Worm (Caenorhabditis elegans): ENCODE measurements around the gene srw-33.

Gene srw-33

DNA sequence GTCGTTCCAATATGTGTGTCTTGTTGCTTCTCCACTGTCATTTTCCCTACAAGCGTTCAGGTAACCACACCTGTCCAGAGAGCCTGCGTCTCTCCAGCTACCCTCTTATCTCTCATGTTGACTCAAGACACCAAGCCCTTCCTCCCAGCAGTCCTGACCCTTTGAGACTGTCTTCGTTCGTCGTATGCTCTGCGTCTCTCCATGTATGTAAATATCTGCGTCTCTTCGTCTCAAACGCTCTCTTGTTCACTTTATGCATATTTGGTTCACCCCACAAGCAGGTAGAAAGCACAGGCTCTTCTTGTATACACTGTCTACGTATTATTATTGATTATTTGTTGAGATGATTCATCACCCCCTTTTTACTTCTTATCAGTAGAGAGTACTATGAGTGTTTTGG, 46.4 kb upstream of the srw-33 start (continued):
- TF ChIP-seq dmd-4 (tag; optimal IDR thresholded peaks at IDR 0.05; ENCODE audit: borderline replicate concordance) (no peak), ahr-1 (tag; optimal IDR thresholded peaks at IDR 0.05) (no peak), elt-2 (tag; optimal IDR thresholded peaks at IDR 0.05) (peak; percentile 77), ets-4 (tag; optimal IDR thresholded peaks at IDR 0.05) (peak; percentile 15), fax-1 (tag; optimal IDR thresholded peaks at IDR 0.05) (no peak), C08G9.2 (tag; optimal IDR thresholded peaks at IDR 0.05) (no peak), elt-4 (tag; optimal IDR thresholded peaks at IDR 0.05) (no peak), ceh-9 (tag; optimal IDR thresholded peaks at IDR 0.05) (no peak), F13H6.1 (tag; optimal IDR thresholded peaks at IDR 0.05) (no peak)

DNA sequence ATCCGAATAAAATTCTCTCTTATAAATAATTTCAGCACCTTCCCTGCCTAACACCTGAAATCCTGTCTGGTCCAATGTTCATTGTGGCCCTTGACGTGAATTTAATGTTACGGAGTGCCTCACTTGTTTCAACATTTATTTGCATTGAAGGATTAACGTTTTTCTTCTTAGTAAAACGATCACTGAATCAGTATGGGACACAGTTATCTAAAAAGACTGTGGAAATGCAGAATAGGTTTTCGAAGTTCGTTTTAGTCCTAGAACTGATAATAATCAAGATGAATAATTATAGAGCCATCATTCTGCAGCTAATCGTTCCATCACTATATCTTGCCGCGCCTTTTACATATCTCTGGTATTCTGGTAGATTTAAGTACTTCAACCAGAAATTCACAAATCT, 43.8 kb upstream of the srw-33 start, which contains the start of gene srh-219:
srh-219 (plus strand) TSS at position 301 of the 400 bp plus-strand sequence.
- TF ChIP-seq pqm-1 (tag; optimal IDR thresholded peaks at IDR 0.05) (no peak), hlh-8 (tag; optimal IDR thresholded peaks at IDR 0.05) (no peak), sox-4 (tag; optimal IDR thresholded peaks at IDR 0.05) (no peak), sdc-2 (tag; optimal IDR thresholded peaks at IDR 0.05) (no peak), tbx-7 (tag; optimal IDR thresholded peaks at IDR 0.05) (no peak), T23F11.4 (GFP tag; optimal IDR thresholded peaks at IDR 0.05) (no peak), dve-1 (tag; optimal IDR thresholded peaks at IDR 0.05) (no peak), ceh-14 (tag; optimal IDR thresholded peaks at IDR 0.05) (no peak), hlh-6 (tag; optimal IDR thresholded peaks at IDR 0.05) (no peak), ets-4 (tag; optimal IDR thresholded peaks at IDR 0.05) (no peak), unc-3 (GFP tag; conservative IDR thresholded peaks at IDR 0.05) (no peak), unc-3 (tag; optimal IDR thresholded peaks at IDR 0.05) (no peak), fax-1 (tag; optimal IDR thresholded peaks at IDR 0.05) (no peak), lin-11 (tag; optimal IDR thresholded peaks at IDR 0.05) (no peak), F13H6.1 (tag; optimal IDR thresholded peaks at IDR 0.05) (no peak), ama-1 (optimal IDR thresholded peaks at IDR 0.05) (no peak), ceh-22 (tag; optimal IDR thresholded peaks at IDR 0.05) (no peak)

DNA sequence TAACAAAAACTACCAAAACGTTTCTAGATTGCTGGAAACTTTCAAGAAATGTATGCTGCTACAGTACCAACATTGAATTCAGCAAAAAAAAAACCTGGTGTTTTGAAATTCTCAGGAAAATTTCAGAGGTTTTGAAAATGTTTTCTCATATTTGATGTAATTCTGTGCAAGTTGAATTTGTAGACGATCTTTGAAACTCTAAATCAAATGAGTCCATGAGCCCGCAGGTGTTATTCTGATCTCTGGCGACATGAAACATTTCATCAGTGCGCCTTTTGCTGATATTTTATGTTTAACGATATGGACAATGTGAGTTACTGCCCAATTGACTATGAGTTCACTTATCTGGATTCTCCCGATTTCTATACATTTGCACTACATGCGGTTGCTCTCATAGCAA, 42.4 kb upstream of the srw-33 start, which contains the start of gene srh-218:
srh-218 (plus strand) TSS at position 301 of the 400 bp plus-strand sequence.
- TF ChIP-seq ets-4 (tag; optimal IDR thresholded peaks at IDR 0.05) (no peak), hlh-8 (tag; optimal IDR thresholded peaks at IDR 0.05) (no peak)

DNA sequence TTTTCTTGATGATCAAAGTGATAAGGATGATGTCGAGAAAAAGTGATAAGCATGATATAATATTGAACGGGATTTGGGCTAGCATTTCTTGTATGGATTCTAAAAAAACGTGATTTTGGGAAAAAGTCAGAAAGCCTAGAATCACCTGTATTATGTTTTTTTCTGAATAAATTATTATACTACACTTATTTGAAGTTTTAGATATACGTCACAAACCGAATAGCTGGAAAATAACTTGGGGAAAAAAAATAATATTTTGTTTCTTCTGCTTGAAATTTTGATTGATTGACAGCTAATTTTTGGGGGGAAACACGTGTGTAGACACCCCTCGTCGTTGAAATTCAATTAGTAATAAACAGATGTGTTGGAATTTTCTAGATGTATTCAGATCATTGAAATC, 41.2 kb upstream of the srw-33 start, which contains the start of gene str-264:
str-264 (minus strand) TSS at position 101 of the 400 bp plus-strand sequence.
- TF ChIP-seq hlh-6 (tag; optimal IDR thresholded peaks at IDR 0.05) (no peak), ceh-22 (tag; optimal IDR thresholded peaks at IDR 0.05) (no peak), C08G9.2 (tag; optimal IDR thresholded peaks at IDR 0.05) (no peak), ceh-30 (tag; optimal IDR thresholded peaks at IDR 0.05) (no peak), hlh-13 (GFP tag; optimal IDR thresholded peaks at IDR 0.05) (no peak), ceh-18 (tag; optimal IDR thresholded peaks at IDR 0.05) (no peak), unc-86 (tag; optimal IDR thresholded peaks at IDR 0.05) (no peak), ttx-3 (tag; optimal IDR thresholded peaks at IDR 0.05) (no peak), sox-4 (tag; optimal IDR thresholded peaks at IDR 0.05) (no peak), unc-55 (GFP tag; optimal IDR thresholded peaks at IDR 0.05) (no peak), nhr-232 (tag; optimal IDR thresholded peaks at IDR 0.05) (no peak), fkh-6 (tag; optimal IDR thresholded peaks at IDR 0.05) (no peak), fkh-10 (GFP tag; optimal IDR thresholded peaks at IDR 0.05) (no peak), pax-1 (tag; optimal IDR thresholded peaks at IDR 0.05) (no peak), ceh-31 (tag; optimal IDR thresholded peaks at IDR 0.05) (no peak), pqm-1 (tag; optimal IDR thresholded peaks at IDR 0.05) (no peak), odd-2 (tag; optimal IDR thresholded peaks at IDR 0.05) (no peak)

DNA sequence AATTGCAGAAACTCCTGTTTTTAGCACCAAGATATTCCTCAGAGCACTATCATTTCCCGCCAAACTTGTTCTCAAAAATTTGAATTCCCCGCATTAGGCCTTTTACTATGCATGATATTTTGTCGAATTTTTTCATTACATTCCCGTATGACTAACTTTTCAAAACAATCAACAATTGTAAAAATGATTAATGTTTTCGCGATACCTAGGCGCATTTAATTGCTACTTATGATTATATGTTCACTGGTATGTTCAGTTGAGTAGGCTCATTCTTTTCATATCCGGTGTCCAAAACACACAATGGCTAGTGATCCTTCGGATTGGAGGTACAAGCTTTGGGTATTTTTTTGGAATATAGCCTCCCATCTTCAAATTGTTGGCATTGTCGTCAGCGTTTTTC, 36.4 kb upstream of the srw-33 start, which contains the start of gene srw-21:
srw-21 (plus strand) TSS at position 301 of the 400 bp plus-strand sequence.
- no peak for TF ChIP-seq pros-1 (tag; optimal IDR thresholded peaks at IDR 0.05)
- no peak for TF ChIP-seq ceh-24 (tag; optimal IDR thresholded peaks at IDR 0.05)
- no peak for TF ChIP-seq pag-3 (tag; optimal IDR thresholded peaks at IDR 0.05; ENCODE audit: borderline replicate concordance)
- no peak for TF ChIP-seq zip-5 (tag; optimal IDR thresholded peaks at IDR 0.05)
- no peak for TF ChIP-seq ceh-18 (tag; optimal IDR thresholded peaks at IDR 0.05)
- TF ChIP-seq ahr-1 (tag; optimal IDR thresholded peaks at IDR 0.05), result no peak
- no peak for TF ChIP-seq unc-42 (tag; optimal IDR thresholded peaks at IDR 0.05)
- TF ChIP-seq dmd-4 (tag; optimal IDR thresholded peaks at IDR 0.05; ENCODE audit: borderline replicate concordance), result no peak
- no peak for TF ChIP-seq ztf-16 (tag; optimal IDR thresholded peaks at IDR 0.05)
- no peak for TF ChIP-seq rnt-1 (tag; optimal IDR thresholded peaks at IDR 0.05)
- TF ChIP-seq ceh-22 (tag; optimal IDR thresholded peaks at IDR 0.05), result no peak
- no peak for TF ChIP-seq C08G9.2 (tag; optimal IDR thresholded peaks at IDR 0.05)
- no peak for TF ChIP-seq unc-55 (GFP tag; optimal IDR thresholded peaks at IDR 0.05)
- no peak for TF ChIP-seq ceh-48 (tag; optimal IDR thresholded peaks at IDR 0.05)
- TF ChIP-seq nfya-1 (tag; optimal IDR thresholded peaks at IDR 0.05), result no peak
- no peak for TF ChIP-seq pax-1 (tag; optimal IDR thresholded peaks at IDR 0.05)
- no peak for TF ChIP-seq unc-86 (tag; optimal IDR thresholded peaks at IDR 0.05)
- no peak for TF ChIP-seq ceh-6 (GFP tag; optimal IDR thresholded peaks at IDR 0.05)
- TF ChIP-seq ets-4 (tag; optimal IDR thresholded peaks at IDR 0.05), result no peak
- TF ChIP-seq tbx-2 (tag; optimal IDR thresholded peaks at IDR 0.05), result no peak

Measured in whole organism, late embryonic.